Worm (Caenorhabditis elegans): ENCODE measurements around the gene ztf-14.

Gene ztf-14

DNA sequence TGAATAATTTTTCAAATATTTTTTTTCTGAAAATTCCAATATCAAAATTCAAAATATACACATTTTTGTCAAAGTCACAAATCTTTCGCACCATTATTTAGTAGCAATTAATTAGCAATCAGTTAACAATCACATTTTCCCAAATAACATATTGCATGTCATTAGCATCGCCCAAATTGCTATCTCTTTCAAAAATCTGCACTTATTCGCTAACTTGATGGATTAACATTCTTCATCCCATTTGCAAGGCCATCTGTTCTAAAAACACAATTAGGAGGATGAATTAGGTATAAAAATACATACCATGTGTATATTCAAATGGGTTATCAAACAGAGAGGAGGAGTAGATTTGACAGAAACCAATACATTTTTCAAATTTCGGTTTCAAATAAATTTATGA, 8.6 kb upstream of the ztf-14 start (continued):
- TF ChIP-seq lin-14 (GFP tag; optimal IDR thresholded peaks at IDR 0.05) (peak; percentile 34), efl-1 (optimal IDR thresholded peaks at IDR 0.05) (no peak), efl-1 (GFP tag; optimal IDR thresholded peaks at IDR 0.05 in 1 of 2) (no peak), elt-2 (tag; optimal IDR thresholded peaks at IDR 0.05) (no peak), lin-13 (GFP tag; optimal IDR thresholded peaks at IDR 0.05) (no peak), nhr-11 (tag; optimal IDR thresholded peaks at IDR 0.05) (no peak), lin-39 (tag; optimal IDR thresholded peaks at IDR 0.05) (peak; percentile 61), nhr-85 (tag) (peak; percentile 89), ceh-63 (GFP tag; optimal IDR thresholded peaks at IDR 0.05) (no peak), nhr-12 (tag; optimal IDR thresholded peaks at IDR 0.05) (no peak), C34B4.2 (tag; optimal IDR thresholded peaks at IDR 0.05) (no peak), irx-1 (tag; optimal IDR thresholded peaks at IDR 0.05) (peak; percentile 51), nhr-84 (tag; optimal IDR thresholded peaks at IDR 0.05) (no peak), snpc-4 (tag; optimal IDR thresholded peaks at IDR 0.05) (no peak), fkh-4 (tag; optimal IDR thresholded peaks at IDR 0.05; ENCODE audit: borderline replicate concordance) (no peak), unc-86 (tag; optimal IDR thresholded peaks at IDR 0.05) (no peak), skn-1 (tag; optimal IDR thresholded peaks at IDR 0.05) (no peak), nhr-237 (tag; optimal IDR thresholded peaks at IDR 0.05) (no peak), hlh-4 (tag; optimal IDR thresholded peaks at IDR 0.05) (no peak), nhr-71 (tag; optimal IDR thresholded peaks at IDR 0.05) (peak; percentile 31), mef-2 (tag; optimal IDR thresholded peaks at IDR 0.05) (no peak), ama-1 (optimal IDR thresholded peaks at IDR 0.05) (no peak), sox-4 (tag; optimal IDR thresholded peaks at IDR 0.05) (no peak)

DNA sequence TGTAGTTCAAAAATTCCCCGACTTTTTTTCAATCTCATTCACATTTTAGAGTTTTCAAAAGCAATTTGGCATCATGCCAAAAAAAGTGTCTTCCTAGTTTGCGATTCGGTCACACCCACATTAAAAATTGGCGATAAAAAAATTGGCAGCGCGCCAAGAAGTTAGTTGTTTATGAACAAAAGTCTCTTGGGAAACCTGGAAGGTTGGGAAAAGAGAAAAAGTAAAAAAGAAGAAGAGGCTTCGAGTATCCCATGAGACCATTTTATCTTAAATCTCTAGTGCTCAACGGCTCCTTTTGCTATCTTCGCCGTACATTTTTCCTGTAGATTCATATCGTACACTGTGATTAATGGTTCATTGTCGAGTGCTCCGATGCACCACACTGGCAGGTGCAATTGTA, 8.1 kb upstream of the ztf-14 start:
- TF ChIP-seq fkh-10 (GFP tag; optimal IDR thresholded peaks at IDR 0.05) (no peak), ztf-4 (tag; optimal IDR thresholded peaks at IDR 0.05) (no peak), tbx-2 (tag; optimal IDR thresholded peaks at IDR 0.05) (no peak), ceh-63 (GFP tag; optimal IDR thresholded peaks at IDR 0.05) (no peak), lin-13 (GFP tag; optimal IDR thresholded peaks at IDR 0.05) (no peak), F16B12.6 (tag; optimal IDR thresholded peaks at IDR 0.05) (no peak)

DNA sequence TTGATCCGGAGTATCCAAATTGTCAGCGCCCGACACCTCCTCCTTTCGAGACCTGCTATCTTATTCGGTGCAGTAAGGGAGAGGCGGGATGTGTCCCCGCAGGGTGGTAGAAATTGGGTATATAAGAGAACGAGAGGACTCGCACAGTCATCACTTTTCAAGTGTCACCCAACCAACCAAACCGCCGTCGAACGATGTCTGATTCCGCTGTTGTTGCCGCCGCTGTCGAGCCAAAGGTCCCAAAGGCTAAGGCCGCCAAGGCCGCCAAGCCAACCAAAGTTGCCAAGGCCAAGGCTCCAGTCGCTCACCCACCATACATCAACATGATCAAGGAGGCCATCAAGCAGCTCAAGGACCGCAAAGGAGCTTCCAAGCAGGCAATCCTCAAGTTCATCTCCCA, 5.9 kb upstream of the ztf-14 start, which contains the start of gene his-24:
TSS of gene his-24 (plus strand) at position 150 of the 400 bp plus-strand sequence.
- peak; percentile 51 for TF ChIP-seq unc-86 (tag; optimal IDR thresholded peaks at IDR 0.05)
- TF ChIP-seq ceh-63 (GFP tag; optimal IDR thresholded peaks at IDR 0.05): no peak
- no peak for TF ChIP-seq fkh-4 (tag; optimal IDR thresholded peaks at IDR 0.05; ENCODE audit: borderline replicate concordance)
- peak; percentile 89 for TF ChIP-seq lin-14 (GFP tag; optimal IDR thresholded peaks at IDR 0.05)
- TF ChIP-seq hpl-2 (GFP tag; optimal IDR thresholded peaks at IDR 0.05): no peak
- TF ChIP-seq grh-1 (GFP tag; IDR thresholded peaks at IDR 0.05): peak; percentile 68
- TF ChIP-seq fos-1 (tag; optimal IDR thresholded peaks at IDR 0.05): peak; percentile 12
- no peak for TF ChIP-seq sox-4 (tag; optimal IDR thresholded peaks at IDR 0.05)
- TF ChIP-seq mef-2 (tag; optimal IDR thresholded peaks at IDR 0.05): no peak
- peak; percentile 80 for TF ChIP-seq C16A3.4 (tag; optimal IDR thresholded peaks at IDR 0.05)
- TF ChIP-seq Y116A8C.19 (tag; optimal IDR thresholded peaks at IDR 0.05; ENCODE audit: borderline replicate concordance): no peak
- TF ChIP-seq pax-3 (tag; optimal IDR thresholded peaks at IDR 0.05): peak; percentile 18
- TF ChIP-seq nhr-12 (tag; optimal IDR thresholded peaks at IDR 0.05): no peak
- no peak for TF ChIP-seq unc-62 (GFP tag; optimal IDR thresholded peaks at IDR 0.05)
- TF ChIP-seq lin-35 (GFP tag; optimal IDR thresholded peaks at IDR 0.05): peak; percentile 39 to 73
- peak; percentile 39 for TF ChIP-seq efl-3 (GFP tag; optimal IDR thresholded peaks at IDR 0.05)
- peak; percentile 43 for TF ChIP-seq sup-37 (GFP tag; optimal IDR thresholded peaks at IDR 0.05)
- TF ChIP-seq skn-1 (tag; optimal IDR thresholded peaks at IDR 0.05): peak; percentile 43
- peak; percentile 74 for TF ChIP-seq ama-1 (optimal IDR thresholded peaks at IDR 0.05)
- TF ChIP-seq nhr-71 (tag; optimal IDR thresholded peaks at IDR 0.05): peak; percentile 84
- no peak for TF ChIP-seq lin-15B (tag; optimal IDR thresholded peaks at IDR 0.05)
- no peak for TF ChIP-seq nhr-11 (tag; optimal IDR thresholded peaks at IDR 0.05)
- TF ChIP-seq blmp-1 (tag; optimal IDR thresholded peaks at IDR 0.05): peak; percentile 5
- peak; percentile 58 for TF ChIP-seq dsc-1 (tag; optimal IDR thresholded peaks at IDR 0.05)
- no peak; the same call in 1 of the 2 replicates for TF ChIP-seq isw-1 (GFP tag; IDR thresholded peaks at IDR 0.05)
- no peak for TF ChIP-seq pqm-1 (tag; optimal IDR thresholded peaks at IDR 0.05)
- TF ChIP-seq lir-3 (tag; optimal IDR thresholded peaks at IDR 0.05; ENCODE audit: poor library complexity): no peak
- peak; percentile 45 to 87 (median 48) for TF ChIP-seq ceh-82 (tag; optimal IDR thresholded peaks at IDR 0.05)
- peak; percentile 52 for TF ChIP-seq lin-13 (GFP tag; optimal IDR thresholded peaks at IDR 0.05)
- TF ChIP-seq lin-39 (tag; optimal IDR thresholded peaks at IDR 0.05): peak; percentile 14
- TF ChIP-seq tbx-2 (tag; optimal IDR thresholded peaks at IDR 0.05): peak; percentile 72
- no peak for TF ChIP-seq unc-130 (tag; optimal IDR thresholded peaks at IDR 0.05)
- TF ChIP-seq snu-23 (GFP tag; optimal IDR thresholded peaks at IDR 0.05): peak; percentile 73
- peak; percentile 97 for TF ChIP-seq swsn-7 (tag; optimal IDR thresholded peaks at IDR 0.05)
- TF ChIP-seq irx-1 (tag; optimal IDR thresholded peaks at IDR 0.05): peak; percentile 64
- TF ChIP-seq fkh-8 (tag; optimal IDR thresholded peaks at IDR 0.05): peak; percentile 72
- TF ChIP-seq rnt-1 (tag; optimal IDR thresholded peaks at IDR 0.05): peak; percentile 75

All from whole organism, L1 larva.